Worm (Caenorhabditis elegans) whole organism, young adult: ENCODE measurements around the gene sre-2.

Experiments used
- F55B11.4 ChIP-seq: sonication (generic microtip); optimal IDR thresholded peaks from 2 replicates; lab custom pipeline; 2016; ENCODE audit warnings: missing compliant biosample characterization, missing genetic modification characterization, borderline replicate concordance; ENCODE audit not compliant: insufficient read depth
- ama-1 ChIP-seq, 3 experiments: fragments of 150-350 bp in 1 of 3; sonication (generic microtip) in 2 of 3; optimal IDR thresholded peaks; 2 replicates each; lab custom pipeline; 2014 to 2018; ENCODE audit warnings: missing biosample characterization in 2 of 3, missing genetic modification characterization in 2 of 3, missing genetic modification reagents in 2 of 3
- ceh-27 ChIP-seq: fragments of 200-800 bp; sonication (Bioruptor generic); optimal IDR thresholded peaks from 2 replicates; lab custom pipeline; 2018; ENCODE audit warnings: mild to moderate bottlenecking, missing genetic modification characterization, moderate library complexity, missing compliant biosample characterization
- ets-4 ChIP-seq: fragments of 200-800 bp; sonication (Bioruptor generic); optimal IDR thresholded peaks from 2 replicates; lab custom pipeline; 2018; ENCODE audit warnings: mild to moderate bottlenecking, missing genetic modification characterization, missing compliant biosample characterization
- him-1 ChIP-seq: sonication (generic microtip); optimal IDR thresholded peaks from 2 replicates; lab custom pipeline; 2016; ENCODE audit warnings: missing genotype, missing genetic modification reagents, missing genetic modification characterization, missing compliant biosample characterization
- lag-1 ChIP-seq: fragments of 200-800 bp; sonication (Bioruptor generic); IDR thresholded peaks from 2 replicates; pipeline ENCODE4 v1.3.6; 2022; ENCODE audit warnings: missing genetic modification reagents, missing genetic modification characterization, missing compliant biosample characterization
- let-526 ChIP-seq: fragments of 200-800 bp; sonication (Bioruptor generic); IDR thresholded peaks from 2 replicates; pipeline ENCODE4 v1.3.6; 2022; ENCODE audit warnings: missing genetic modification reagents, missing genetic modification characterization, missing compliant biosample characterization
- lin-40 ChIP-seq: sonication (generic microtip); optimal IDR thresholded peaks from 2 replicates; lab custom pipeline; 2016; ENCODE audit warnings: missing genetic modification characterization, mild to moderate bottlenecking, missing compliant biosample characterization, missing genotype, missing genetic modification reagents
- mes-4 ChIP-seq: sonication (generic microtip); optimal IDR thresholded peaks from 2 replicates; lab custom pipeline; 2016; ENCODE audit warnings: missing genotype, missing genetic modification characterization, missing compliant biosample characterization
- nhr-90 ChIP-seq: sonication (generic microtip); optimal IDR thresholded peaks from 2 replicates; lab custom pipeline; 2016; ENCODE audit warnings: missing genotype, mild to moderate bottlenecking, missing genetic modification characterization, missing compliant biosample characterization
- snpc-4 ChIP-seq, 5 experiments: fragments of 150-350 bp in 1 of 5; sonication (generic microtip) in 4 of 5; optimal IDR thresholded peaks; 2 replicates each; lab custom pipeline; 2014 to 2018; ENCODE audit warnings: missing genetic modification characterization in 5 of 5, missing biosample characterization in 3 of 5, antibody characterized with exemption in 2 of 5, mild to moderate bottlenecking in 2 of 5, missing compliant biosample characterization in 2 of 5, missing genotype in 2 of 5, moderate library complexity in 2 of 5, missing genetic modification reagents in 1 of 5
- unc-62 ChIP-seq: fragments of 150-350 bp; optimal IDR thresholded peaks from 2 replicates; lab custom pipeline; 2014; ENCODE audit warnings: missing biosample characterization, missing genetic modification reagents, missing genetic modification characterization
- ztf-26 ChIP-seq: sonication (generic microtip); optimal IDR thresholded peaks from 2 replicates; lab custom pipeline; 2017; ENCODE audit warnings: missing genetic modification characterization, missing compliant biosample characterization

DNA sequence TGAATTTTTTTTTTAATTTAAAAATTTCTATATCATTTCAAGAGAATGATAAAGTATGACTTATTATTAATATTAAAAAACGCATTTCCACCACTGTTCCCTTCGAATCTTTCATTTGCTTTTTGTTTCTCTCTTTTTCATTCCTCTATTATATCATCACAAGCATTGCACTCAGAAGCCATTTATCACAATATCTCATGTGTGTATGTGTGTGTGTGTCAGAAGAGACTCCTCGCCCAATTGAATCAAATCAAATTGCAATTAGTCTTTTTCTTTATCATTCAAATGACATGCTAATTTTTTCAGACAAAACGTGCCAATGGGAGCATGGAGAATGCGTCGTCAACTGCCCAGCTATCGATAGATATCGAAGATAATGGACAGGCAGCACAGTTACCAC lies 14.2 kb upstream of the sre-2 start, which contains the start of gene unc-105:
- no peak for TF ChIP-seq ceh-27
- no peak for TF ChIP-seq mes-4 (tag; lab: Kevin White, UChicago)
- no peak for TF ChIP-seq lag-1
- no peak for TF ChIP-seq snpc-4 (GFP tag; optimal IDR thresholded peaks at IDR 0.05; lab: Kevin White, UChicago)
- TF ChIP-seq snpc-4 (tag; optimal IDR thresholded peaks at IDR 0.05; lab: Kevin White, UChicago), result no peak
- no peak for TF ChIP-seq nhr-90 (tag; lab: Kevin White, UChicago)
- no peak for TF ChIP-seq ets-4 (GFP tag; lab: Kevin White, UChicago)
- no peak for TF ChIP-seq ztf-26 (tag; lab: Kevin White, UChicago)
- no peak for TF ChIP-seq F55B11.4 (tag; lab: Kevin White, UChicago)
- no peak for TF ChIP-seq let-526 (GFP tag; lab: Robert Waterston, UW)
- no peak for TF ChIP-seq ama-1 (optimal IDR thresholded peaks at IDR 0.05; lab: Kevin White, UChicago)
- TF ChIP-seq ama-1 (GFP tag; optimal IDR thresholded peaks at IDR 0.05; lab: Kevin White, UChicago), result no peak
- no peak for TF ChIP-seq him-1
- no peak for TF ChIP-seq lin-40 (tag; lab: Kevin White, UChicago)
- no peak for TF ChIP-seq unc-62 (GFP tag; lab: Kevin White, UChicago)
